Fruit fly (Drosophila melanogaster): ENCODE data around the gene AdoR.
A peak's percentile ranks its signal among the peaks of the same experiment; 100 is the strongest.

The AdoR gene

DNA sequence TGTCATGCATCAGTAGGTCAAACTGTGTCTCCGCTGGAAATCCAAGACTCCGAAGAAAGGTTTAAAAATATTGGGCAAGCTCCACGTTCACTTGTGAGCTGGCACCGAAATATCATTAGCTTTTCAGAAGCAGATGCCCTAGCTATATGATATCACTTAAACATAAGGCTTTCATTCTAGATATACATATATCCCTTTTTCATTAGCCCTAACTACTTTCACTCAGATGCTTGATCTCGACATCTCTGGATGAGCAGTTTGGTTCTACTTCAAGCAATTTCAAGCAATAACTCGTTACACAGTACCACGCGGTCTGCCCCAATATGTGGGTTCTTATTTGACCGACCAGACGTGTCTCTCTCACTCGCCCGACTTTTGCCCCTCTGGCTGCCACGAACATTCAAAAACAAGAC lies 42.1 kb upstream of the AdoR start (continued):
- TF ChIP-seq nau (GFP tag; optimal IDR thresholded peaks at IDR 0.05): no peak
- TF ChIP-seq prd (optimal IDR thresholded peaks at IDR 0.05): no peak
- peak; percentile 6; the same call in 1 of the 3 replicates for TF ChIP-seq prd (GFP tag; IDR thresholded peaks at IDR 0.05)
- no peak for TF ChIP-seq gcm (GFP tag; optimal IDR thresholded peaks at IDR 0.05)
- no peak for TF ChIP-seq CG15696 (tag; optimal IDR thresholded peaks at IDR 0.05)
- no peak for TF ChIP-seq CG13287 (GFP tag; IDR thresholded peaks at IDR 0.05; ENCODE audit: partially characterized antibody)
- no peak for TF ChIP-seq CG11085 (GFP tag; IDR thresholded peaks at IDR 0.05)
- TF ChIP-seq Lpt (GFP tag; optimal IDR thresholded peaks at IDR 0.05): no peak
- no peak for TF ChIP-seq ap (GFP tag; IDR thresholded peaks at IDR 0.05)
- no peak for TF ChIP-seq inv (GFP tag; IDR thresholded peaks at IDR 0.05; ENCODE audit: partially characterized antibody)
- no peak for TF ChIP-seq CG10565 (GFP tag; optimal IDR thresholded peaks at IDR 0.05)
- TF ChIP-seq CG5245 (GFP tag; optimal IDR thresholded peaks at IDR 0.05): no peak
- TF ChIP-seq ERR (GFP tag; optimal IDR thresholded peaks at IDR 0.05): no peak
- TF ChIP-seq Mad (GFP tag; optimal IDR thresholded peaks at IDR 0.05): no peak
- TF ChIP-seq Xrp1 (GFP tag; IDR thresholded peaks at IDR 0.05): no peak
- TF ChIP-seq CG8944 (GFP tag; optimal IDR thresholded peaks at IDR 0.05): no peak
- no peak for TF ChIP-seq MTF-1 (GFP tag; optimal IDR thresholded peaks at IDR 0.05; ENCODE audit: borderline replicate concordance)
- no peak for TF ChIP-seq CG12299 (tag; optimal IDR thresholded peaks at IDR 0.05)
- TF ChIP-seq btn (GFP tag; optimal IDR thresholded peaks at IDR 0.05): no peak
- TF ChIP-seq Adf1 (GFP tag; IDR thresholded peaks at IDR 0.05): no peak
- no peak for TF ChIP-seq CG32772 (GFP tag; IDR thresholded peaks at IDR 0.05)

DNA sequence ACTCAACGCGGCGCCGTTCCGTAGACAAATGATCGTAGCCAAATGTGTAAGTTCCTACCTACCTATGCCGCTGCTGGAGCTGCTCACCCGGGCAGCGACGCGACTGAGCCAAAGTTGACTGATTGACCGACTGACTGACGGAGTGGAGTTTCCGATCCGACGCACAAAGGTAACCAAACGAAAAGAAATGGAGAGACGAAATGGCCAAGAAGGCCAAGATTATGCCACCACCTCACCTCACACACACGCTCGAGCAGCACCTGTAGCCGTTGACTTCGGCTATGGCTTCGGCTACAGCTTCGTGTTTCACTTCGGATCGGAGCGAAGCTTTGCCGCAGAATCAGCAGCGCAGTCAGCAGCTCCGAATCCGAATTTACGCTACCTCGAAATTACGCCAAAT lies 41.6 kb upstream of the AdoR start, which contains the start of gene CG9747:
CG9747 (minus strand) TSS at position 206 of the 400 bp plus-strand sequence.
- TF ChIP-seq lab (GFP tag; optimal IDR thresholded peaks at IDR 0.05) (peak; percentile 15), CG13894 (tag; optimal IDR thresholded peaks at IDR 0.05) (peak; percentile 74), CG8089 (GFP tag; optimal IDR thresholded peaks at IDR 0.05) (no peak), MBD-R2 (GFP tag; IDR thresholded peaks at IDR 0.05) (no peak), CG12769 (tag; optimal IDR thresholded peaks at IDR 0.05) (peak; percentile 82), ftz-f1 (GFP tag; optimal IDR thresholded peaks at IDR 0.05) (peak; percentile 43), bigmax (GFP tag; optimal IDR thresholded peaks at IDR 0.05) (no peak), CG16779 (GFP tag; IDR thresholded peaks at IDR 0.05) (no peak), Adf1 (GFP tag; IDR thresholded peaks at IDR 0.05) (peak; percentile 79), crol (GFP tag; IDR thresholded peaks at IDR 0.05) (0 out of 2 replicates have a peak, but pooled peaks have one; percentile 9), CG13287 (GFP tag; IDR thresholded peaks at IDR 0.05; ENCODE audit: partially characterized antibody) (peak; percentile 14; the same call in 1 of the 2 replicates), oc (tag; optimal IDR thresholded peaks at IDR 0.05) (peak; percentile 28), CG9437 (GFP tag; optimal IDR thresholded peaks at IDR 0.05) (no peak), CG6175 (GFP tag; IDR thresholded peaks at IDR 0.05) (peak; percentile 94), sd (tag; optimal IDR thresholded peaks at IDR 0.05) (peak; percentile 18), CG14441 (GFP tag; IDR thresholded peaks at IDR 0.05) (no peak), pnt (GFP tag; optimal IDR thresholded peaks at IDR 0.05) (no peak), CG34376 (GFP tag; optimal IDR thresholded peaks at IDR 0.05) (no peak), Taf1 (GFP tag; IDR thresholded peaks at IDR 0.05) (no peak), CG6791 (GFP tag; IDR thresholded peaks at IDR 0.05; ENCODE audit: partially characterized antibody) (no peak), CG10543 (GFP tag; optimal IDR thresholded peaks at IDR 0.05) (peak; percentile 66), CG8290 (GFP tag; optimal IDR thresholded peaks at IDR 0.05) (no peak), CG8290 (tag; optimal IDR thresholded peaks at IDR 0.05) (peak in 1 of 2 experiments; percentile 10), sr (GFP tag; IDR thresholded peaks at IDR 0.05) (0 out of 3 replicates have a peak, but pooled peaks have one; percentile 18), Pdp1 (GFP tag; optimal IDR thresholded peaks at IDR 0.05) (peak in 1 of 2 experiments; percentile 48), chinmo (GFP tag; IDR thresholded peaks at IDR 0.05; ENCODE audit: partially characterized antibody) (peak; percentile 92), CG6765 (GFP tag; optimal IDR thresholded peaks at IDR 0.05) (peak; percentile 10), Deaf1 (tag; optimal IDR thresholded peaks at IDR 0.05) (peak; percentile 98), slbo (GFP tag; IDR thresholded peaks at IDR 0.05) (0 out of 2 replicates have a peak, but pooled peaks have one; percentile 3), Usf (GFP tag; optimal IDR thresholded peaks at IDR 0.05) (no peak), ro (GFP tag; IDR thresholded peaks at IDR 0.05) (no peak), CG11456 (GFP tag; IDR thresholded peaks at IDR 0.05) (no peak)

Data from whole organism, embryonic.